Fruit fly (Drosophila melanogaster) whole organism, embryonic: Measurements from ENCODE around the gene CG10874.

ENCODE experiments used
- C15 ChIP-seq: fragments of 200-800 bp; sonication (Bioruptor generic); IDR thresholded peaks from 3 replicates; pipeline ENCODE4 v1.3.6; 2022; ENCODE audit warnings: missing biosample characterization, missing genetic modification characterization
- CG10267 ChIP-seq: fragments of 200-800 bp; sonication (Bioruptor generic); optimal IDR thresholded peaks from 2 replicates; lab custom pipeline; 2018; ENCODE audit warnings: missing biosample characterization, mild to moderate bottlenecking, missing genetic modification characterization, moderate library complexity
- CG10959 ChIP-seq: fragments of 200-800 bp; sonication (Bioruptor generic); IDR thresholded peaks from 2 replicates; pipeline ENCODE4 v1.3.6; 2022; ENCODE audit warnings: missing biosample characterization, missing genetic modification characterization
- CG12659 ChIP-seq: fragments of 200-800 bp; sonication (Bioruptor generic); optimal IDR thresholded peaks from 3 replicates; lab custom pipeline; 2017; ENCODE audit warnings: mild to moderate bottlenecking, missing biosample characterization, missing genetic modification reagents, missing genetic modification characterization
- CG13296 ChIP-seq: fragments of 200-800 bp; sonication (Bioruptor generic); optimal IDR thresholded peaks from 3 replicates; lab custom pipeline; 2018; ENCODE audit warnings: missing biosample characterization, mild to moderate bottlenecking, missing genetic modification characterization
- CG14667 ChIP-seq: fragments of 200-800 bp; sonication (Bioruptor generic); IDR thresholded peaks from 2 replicates; pipeline ENCODE4 v1.3.6; 2022; ENCODE audit warnings: missing biosample characterization, missing genetic modification characterization
- CG15073 ChIP-seq: fragments of 200-800 bp; sonication (Bioruptor generic); optimal IDR thresholded peaks from 2 replicates; lab custom pipeline; 2016; ENCODE audit warnings: missing biosample characterization, missing genetic modification characterization
- CG2120 ChIP-seq: fragments of 200-800 bp; sonication (Bioruptor generic); optimal IDR thresholded peaks from 3 replicates; lab custom pipeline; 2016; ENCODE audit warnings: missing biosample characterization, missing genetic modification characterization
- CG31388 ChIP-seq: fragments of 200-800 bp; sonication (Bioruptor generic); optimal IDR thresholded peaks from 2 replicates; lab custom pipeline; 2016; ENCODE audit warnings: missing biosample characterization, missing genetic modification characterization
- CG33557 ChIP-seq: fragments of 200-800 bp; sonication (Bioruptor generic); optimal IDR thresholded peaks from 2 replicates; lab custom pipeline; 2019; ENCODE audit warnings: missing biosample characterization, mild to moderate bottlenecking, missing genetic modification characterization, moderate library complexity
- CG34422 ChIP-seq: fragments of 200-800 bp; sonication (Bioruptor generic); IDR thresholded peaks from 3 replicates; pipeline ENCODE4 v1.3.6; 2022; ENCODE audit warnings: missing biosample characterization, missing genetic modification characterization
- CG6813 ChIP-seq: fragments of 200-800 bp; sonication (Bioruptor generic); optimal IDR thresholded peaks from 2 replicates; lab custom pipeline; 2017; ENCODE audit warnings: missing biosample characterization, missing genetic modification characterization, mild to moderate bottlenecking, moderate library complexity, missing genetic modification reagents
- CG7786 ChIP-seq: fragments of 200-800 bp; sonication (Bioruptor generic); optimal IDR thresholded peaks from 2 replicates; lab custom pipeline; 2016; ENCODE audit warnings: missing biosample characterization, missing genetic modification characterization
- CG8478 ChIP-seq: fragments of >200 bp; optimal IDR thresholded peaks from 2 replicates; lab custom pipeline; 2018
- Chrac-16 ChIP-seq: fragments of 200-800 bp; sonication (Bioruptor generic); optimal IDR thresholded peaks from 3 replicates; lab custom pipeline; 2016; ENCODE audit warnings: missing biosample characterization, missing genetic modification characterization
- CoRest ChIP-seq: fragments of 200-800 bp; sonication (Bioruptor generic); optimal IDR thresholded peaks from 3 replicates; lab custom pipeline; 2018; ENCODE audit warnings: missing biosample characterization, mild to moderate bottlenecking, missing genetic modification characterization, moderate library complexity
- D19B ChIP-seq: fragments of 200-800 bp; sonication (Bioruptor generic); optimal IDR thresholded peaks from 2 replicates; lab custom pipeline; 2017; ENCODE audit warnings: missing biosample characterization, mild to moderate bottlenecking, missing genetic modification characterization
- Dp ChIP-seq: fragments of 200-800 bp; sonication (Bioruptor generic); optimal IDR thresholded peaks from 2 replicates; lab custom pipeline; 2018; ENCODE audit warnings: missing biosample characterization, mild to moderate bottlenecking, missing genetic modification characterization, moderate library complexity
- Fer2 ChIP-seq: fragments of 200-800 bp; sonication (Bioruptor generic); optimal IDR thresholded peaks from 2 replicates; lab custom pipeline; 2018; ENCODE audit warnings: missing biosample characterization, mild to moderate bottlenecking, missing genetic modification characterization, moderate library complexity
- HLH54F ChIP-seq: fragments of 200-800 bp; sonication (Bioruptor generic); optimal IDR thresholded peaks from 3 replicates; lab custom pipeline; 2016; ENCODE audit warnings: missing biosample characterization, missing genetic modification characterization
- Hmr ChIP-seq: fragments of 200-800 bp; sonication (Bioruptor generic); optimal IDR thresholded peaks from 3 replicates; lab custom pipeline; 2017; ENCODE audit warnings: mild to moderate bottlenecking, missing biosample characterization, missing genetic modification reagents, missing genetic modification characterization
- Hr39 ChIP-seq: fragments of >200 bp; optimal IDR thresholded peaks from 2 replicates; lab custom pipeline; 2017
- Myb ChIP-seq: fragments of 200-800 bp; sonication (Bioruptor generic); optimal IDR thresholded peaks from 2 replicates; lab custom pipeline; 2016; ENCODE audit warnings: missing biosample characterization, missing genetic modification characterization
- NK7.1 ChIP-seq: fragments of 200-800 bp; sonication (Bioruptor generic); optimal IDR thresholded peaks from 3 replicates; lab custom pipeline; 2016; ENCODE audit warnings: missing biosample characterization, missing genetic modification characterization
- Nf-YA ChIP-seq: fragments of 200-800 bp; sonication (Bioruptor generic); IDR thresholded peaks from 2 replicates; pipeline ENCODE4 v1.3.6; 2022; ENCODE audit warnings: missing biosample characterization, missing genetic modification characterization
- Opbp ChIP-seq: fragments of 200-800 bp; sonication (Bioruptor generic); IDR thresholded peaks from 3 replicates; pipeline ENCODE4 v1.3.6; 2022; ENCODE audit warnings: missing biosample characterization, missing genetic modification characterization; ENCODE audit not compliant: partially characterized antibody
- Scr ChIP-seq: fragments of 200-800 bp; sonication (Bioruptor generic); IDR thresholded peaks from 2 replicates; pipeline ENCODE4 v1.3.6; 2022; ENCODE audit warnings: missing biosample characterization, missing genetic modification characterization; ENCODE audit not compliant: partially characterized antibody
- Six4 ChIP-seq: fragments of 200-800 bp; sonication (Bioruptor generic); optimal IDR thresholded peaks from 2 replicates; lab custom pipeline; 2016; ENCODE audit warnings: missing biosample characterization, missing genetic modification characterization
- Ssrp ChIP-seq: fragments of 200-800 bp; sonication (Bioruptor generic); optimal IDR thresholded peaks from 2 replicates; lab custom pipeline; 2018; ENCODE audit warnings: missing biosample characterization, mild to moderate bottlenecking, missing genetic modification characterization, moderate library complexity
- YL-1 ChIP-seq: fragments of 200-800 bp; sonication (Bioruptor generic); optimal IDR thresholded peaks from 3 replicates; lab custom pipeline; 2017; ENCODE audit warnings: missing biosample characterization, mild to moderate bottlenecking, missing genetic modification characterization
- ap ChIP-seq: fragments of 200-800 bp; sonication (Bioruptor generic); IDR thresholded peaks from 2 replicates; pipeline ENCODE4 v1.3.6; 2022; ENCODE audit warnings: missing biosample characterization, missing genetic modification characterization
- bsh ChIP-seq, 2 experiments: fragments of 200-800 bp; sonication (Bioruptor generic); optimal IDR thresholded peaks; 2 replicates each; lab custom pipeline; 2017 to 2018; ENCODE audit warnings: mild to moderate bottlenecking in 2 of 2, missing biosample characterization in 2 of 2, missing genetic modification characterization in 2 of 2, moderate library complexity in 1 of 2
- chinmo ChIP-seq: fragments of 200-800 bp; sonication (Bioruptor generic); IDR thresholded peaks from 4 replicates; pipeline ENCODE4 v1.3.6; 2022; ENCODE audit warnings: missing biosample characterization, missing genetic modification characterization; ENCODE audit not compliant: partially characterized antibody
- crp ChIP-seq, 2 experiments: fragments of 200-800 bp; sonication (Bioruptor generic); optimal IDR thresholded peaks; 2 replicates in 1 of 2; 3 replicates in 1 of 2; lab custom pipeline; 2017; ENCODE audit warnings: missing biosample characterization in 2 of 2, missing genetic modification characterization in 2 of 2, mild to moderate bottlenecking in 1 of 2, moderate library complexity in 1 of 2
- en ChIP-seq: fragments of 200-800 bp; sonication (Bioruptor generic); optimal IDR thresholded peaks from 2 replicates; lab custom pipeline; 2016; ENCODE audit warnings: missing biosample characterization, missing genetic modification characterization
- grau ChIP-seq: fragments of 200-800 bp; optimal IDR thresholded peaks from 3 replicates; lab custom pipeline; 2019; ENCODE audit warnings: missing biosample characterization, mild to moderate bottlenecking, missing genetic modification characterization, moderate library complexity
- gro ChIP-seq: fragments of 200-800 bp; sonication (Bioruptor generic); optimal IDR thresholded peaks from 2 replicates; lab custom pipeline; 2016; ENCODE audit warnings: missing biosample characterization, missing genetic modification characterization
- gsb-n ChIP-seq: fragments of 200-800 bp; sonication (Bioruptor generic); optimal IDR thresholded peaks from 3 replicates; lab custom pipeline; 2018; ENCODE audit warnings: missing biosample characterization, mild to moderate bottlenecking, missing genetic modification characterization
- insv ChIP-seq, 2 experiments: fragments of 200-800 bp; sonication (Bioruptor generic); optimal IDR thresholded peaks; 3 replicates each; lab custom pipeline; 2016 to 2018; ENCODE audit warnings: missing biosample characterization in 2 of 2, missing genetic modification characterization in 2 of 2
- lmd ChIP-seq: fragments of 200-800 bp; sonication (Bioruptor generic); IDR thresholded peaks from 2 replicates; pipeline ENCODE4 v1.3.6; 2022; ENCODE audit warnings: missing biosample characterization, missing genetic modification characterization
- nerfin-1 ChIP-seq: fragments of 200-800 bp; sonication (Bioruptor generic); optimal IDR thresholded peaks from 3 replicates; lab custom pipeline; 2019; ENCODE audit warnings: missing biosample characterization, mild to moderate bottlenecking, missing genetic modification characterization, moderate library complexity
- pho ChIP-seq: fragments of 200-800 bp; sonication (Bioruptor generic); optimal IDR thresholded peaks from 2 replicates; lab custom pipeline; 2016; ENCODE audit warnings: missing biosample characterization, missing genetic modification characterization
- prd ChIP-seq, 3 experiments: fragments of >200 bp in 2 of 3; fragments of 200-800 bp in 1 of 3; sonication (Bioruptor generic) in 1 of 3; optimal IDR thresholded peaks in 2 of 3; IDR thresholded peaks in 1 of 3; 2 replicates in 2 of 3; 3 replicates in 1 of 3; pipeline versions ENCODE4 v1.3.6 to Lab custom; 2017 to 2022; ENCODE audit warnings: missing biosample characterization in 1 of 3, missing genetic modification characterization in 1 of 3
- sd ChIP-seq: fragments of 200-800 bp; sonication (Bioruptor generic); optimal IDR thresholded peaks from 3 replicates; lab custom pipeline; 2018; ENCODE audit warnings: missing biosample characterization, mild to moderate bottlenecking, missing genetic modification characterization, moderate library complexity
- slou ChIP-seq: fragments of 200-800 bp; sonication (Bioruptor generic); optimal IDR thresholded peaks from 3 replicates; lab custom pipeline; 2016; ENCODE audit warnings: missing biosample characterization, missing genetic modification characterization
- sr ChIP-seq: fragments of 200-800 bp; sonication (Bioruptor generic); IDR thresholded peaks from 3 replicates; pipeline ENCODE4 v1.3.6; 2022; ENCODE audit warnings: missing biosample characterization, missing genetic modification characterization
- trem ChIP-seq: fragments of 200-800 bp; optimal IDR thresholded peaks from 3 replicates; lab custom pipeline; 2019; ENCODE audit warnings: missing biosample characterization, mild to moderate bottlenecking, missing genetic modification characterization, moderate library complexity
- twi ChIP-seq: fragments of 200-800 bp; optimal IDR thresholded peaks from 2 replicates; lab custom pipeline; 2019; ENCODE audit warnings: missing biosample characterization, mild to moderate bottlenecking, missing genetic modification characterization, moderate library complexity
- zfh1 ChIP-seq: fragments of 200-800 bp; sonication (Bioruptor generic); IDR thresholded peaks from 3 replicates; pipeline ENCODE4 v1.3.6; 2022; ENCODE audit warnings: missing biosample characterization, missing genetic modification characterization

CG10874 gene

DNA sequence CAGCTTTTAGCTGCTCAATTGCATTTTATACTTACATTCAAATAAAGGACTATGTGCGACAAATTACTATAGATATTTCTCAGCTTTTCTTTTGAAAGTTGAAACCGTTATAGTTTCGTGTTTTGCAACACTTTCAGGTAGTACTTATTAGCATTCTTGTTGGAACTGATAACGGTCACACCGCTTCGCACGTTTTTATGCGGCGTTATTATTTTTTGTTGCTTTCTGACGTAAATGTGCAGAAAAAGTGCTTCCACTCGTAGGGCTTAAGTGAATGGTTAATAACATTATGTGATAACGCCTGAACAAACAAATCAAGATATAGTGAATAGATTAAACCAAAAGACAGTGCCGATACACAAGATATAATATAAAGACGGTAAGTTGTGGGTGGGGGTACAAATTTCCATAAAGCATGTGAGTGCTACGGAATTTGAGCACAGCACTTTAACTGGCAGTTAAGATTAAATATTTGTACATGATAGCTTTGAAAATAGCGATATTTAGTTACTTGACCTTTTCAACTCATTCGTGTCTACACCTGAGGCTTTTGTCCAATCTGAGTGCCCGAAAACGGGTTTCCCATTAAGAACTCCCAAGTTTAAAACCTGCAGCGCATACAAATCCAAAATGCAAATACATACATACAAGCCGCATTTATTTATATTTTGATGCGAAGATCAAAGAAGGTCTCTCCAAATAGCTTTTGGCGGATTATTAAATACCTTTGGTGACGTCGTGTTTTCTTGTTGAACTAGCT, 28.6 kb upstream of the CG10874 start, which contains the start of gene papi (continued):
- no peak for TF ChIP-seq Chrac-16 (GFP tag; lab: Kevin White, UChicago)
- TF ChIP-seq NK7.1 (GFP tag; lab: Kevin White, UChicago), result no peak
- TF ChIP-seq nerfin-1, result peak; percentile 90
- TF ChIP-seq lmd (GFP tag; lab: Robert Waterston, UW), result no peak
- TF ChIP-seq slou, result no peak
- no peak for TF ChIP-seq Hr39 (lab: Kevin White, UChicago)
- peak in 1 of 2 experiments; percentile 14 for TF ChIP-seq crp (GFP tag; optimal IDR thresholded peaks at IDR 0.05; lab: Kevin White, UChicago)
- no peak for TF ChIP-seq sr (GFP tag; lab: Robert Waterston, UW)
- TF ChIP-seq D19B, result no peak
- TF ChIP-seq CG6813 (GFP tag; lab: Kevin White, UChicago), result no peak
- TF ChIP-seq gsb-n (tag; lab: Kevin White, UChicago), result no peak
- no peak for TF ChIP-seq CG15073 (GFP tag; lab: Kevin White, UChicago)
- TF ChIP-seq C15, result no peak
- TF ChIP-seq CG12659, result peak; percentile 54
- no peak for TF ChIP-seq Nf-YA
- TF ChIP-seq chinmo (GFP tag; lab: Robert Waterston, UW), result 0 out of 4 replicates have a peak, but pooled peaks have one; percentile 58
- no peak for TF ChIP-seq pho (GFP tag; lab: Kevin White, UChicago)
- peak; percentile 71 for TF ChIP-seq YL-1 (GFP tag; lab: Kevin White, UChicago)
- TF ChIP-seq CoRest, result no peak
- TF ChIP-seq CG10267 (tag; lab: Kevin White, UChicago), result peak; percentile 91
- TF ChIP-seq Hmr (GFP tag; lab: Kevin White, UChicago), result no peak
- no peak for TF ChIP-seq Scr (GFP tag; lab: Robert Waterston, UW)
- TF ChIP-seq CG8478 (lab: Kevin White, UChicago), result no peak
- TF ChIP-seq prd (optimal IDR thresholded peaks at IDR 0.05; lab: Kevin White, UChicago), result no peak
- TF ChIP-seq prd (GFP tag; IDR thresholded peaks at IDR 0.05; lab: Robert Waterston, UW), result no peak
- TF ChIP-seq bsh (GFP tag; optimal IDR thresholded peaks at IDR 0.05; lab: Kevin White, UChicago), result no peak
- no peak for TF ChIP-seq HLH54F (GFP tag; lab: Kevin White, UChicago)
- no peak for TF ChIP-seq CG13296 (GFP tag; lab: Kevin White, UChicago)
- TF ChIP-seq grau (tag; lab: Kevin White, UChicago), result peak; percentile 3
- TF ChIP-seq CG33557, result no peak
- peak; percentile 52 for TF ChIP-seq trem
- peak; percentile 98 for TF ChIP-seq Myb (GFP tag; lab: Kevin White, UChicago)
- TF ChIP-seq CG2120 (GFP tag; lab: Kevin White, UChicago), result peak; percentile 38
- peak; percentile 27 for TF ChIP-seq Dp (GFP tag; lab: Kevin White, UChicago)
- TF ChIP-seq zfh1, result no peak
- TF ChIP-seq CG7786, result no peak
- TF ChIP-seq Six4 (GFP tag; lab: Kevin White, UChicago), result no peak
- peak; percentile 61; the same call in 2 of the 3 replicates for TF ChIP-seq CG34422
- no peak for TF ChIP-seq ap (GFP tag; lab: Robert Waterston, UW)
- TF ChIP-seq Ssrp (tag; lab: Kevin White, UChicago), result no peak
- TF ChIP-seq CG10959 (GFP tag; lab: Robert Waterston, UW), result no peak
- TF ChIP-seq twi (tag; lab: Kevin White, UChicago), result no peak
- TF ChIP-seq sd (tag; lab: Kevin White, UChicago), result peak; percentile 75
- TF ChIP-seq CG14667 (GFP tag; lab: Robert Waterston, UW), result no peak
- no peak for TF ChIP-seq CG31388 (GFP tag; lab: Kevin White, UChicago)
- peak in 1 of 2 experiments; percentile 92 for TF ChIP-seq insv (GFP tag; optimal IDR thresholded peaks at IDR 0.05; lab: Kevin White, UChicago)
- TF ChIP-seq Opbp (GFP tag; lab: Robert Waterston, UW), result 0 out of 3 replicates have a peak, but pooled peaks have one; percentile 38
- no peak for TF ChIP-seq Fer2 (tag; lab: Kevin White, UChicago)
- peak; percentile 31 for TF ChIP-seq gro (GFP tag; lab: Kevin White, UChicago)
- TF ChIP-seq en (GFP tag; lab: Kevin White, UChicago), result no peak
